Fruit fly (Drosophila melanogaster) whole organism, wandering third instar larva: ENCODE measurements around the gene Toll-9.

Experiments
- Abd-B ChIP-seq: fragments of >200 bp; optimal IDR thresholded peaks from 2 replicates; lab custom pipeline; 2017; ENCODE audit warnings: missing biosample characterization, missing genetic modification characterization
- CG32264 ChIP-seq: fragments of 200-800 bp; sonication (Bioruptor generic); optimal IDR thresholded peaks from 2 replicates; lab custom pipeline; 2016; ENCODE audit warnings: missing biosample characterization, missing genetic modification characterization
- CG9705 ChIP-seq: fragments of 200-800 bp; sonication (Bioruptor generic); optimal IDR thresholded peaks from 2 replicates; lab custom pipeline; 2018; ENCODE audit warnings: missing biosample characterization, mild to moderate bottlenecking, missing genetic modification characterization
- CrebA ChIP-seq: fragments of 200-800 bp; sonication (Bioruptor generic); optimal IDR thresholded peaks from 2 replicates; lab custom pipeline; 2016; ENCODE audit warnings: missing biosample characterization, mild to moderate bottlenecking, missing genetic modification characterization, borderline replicate concordance
- Dfd ChIP-seq: fragments of >200 bp; optimal IDR thresholded peaks from 2 replicates; lab custom pipeline; 2017; ENCODE audit warnings: missing biosample characterization, missing genetic modification characterization
- Dif ChIP-seq: fragments of 200-275, 200-300 bp; sonication (Bioruptor generic); optimal IDR thresholded peaks from 2 replicates; lab custom pipeline; 2018; ENCODE audit warnings: missing biosample characterization, missing genetic modification characterization; ENCODE audit not compliant: partially characterized antibody
- GATAd ChIP-seq: sonication (Bioruptor generic); optimal IDR thresholded peaks from 2 replicates; lab custom pipeline; 2016; ENCODE audit warnings: missing biosample characterization, missing genetic modification characterization
- HLH106 ChIP-seq: fragments of 200-800 bp; optimal IDR thresholded peaks from 3 replicates; lab custom pipeline; 2019; ENCODE audit warnings: missing biosample characterization, mild to moderate bottlenecking, missing genetic modification characterization, moderate library complexity
- Hnf4 ChIP-seq: fragments of 200-800 bp; sonication (Bioruptor generic); optimal IDR thresholded peaks from 2 replicates; lab custom pipeline; 2016; ENCODE audit warnings: missing biosample characterization, mild to moderate bottlenecking, missing genetic modification characterization
- Hr78 ChIP-seq: fragments of >200 bp; optimal IDR thresholded peaks from 2 replicates; lab custom pipeline; 2017; ENCODE audit warnings: missing biosample characterization, missing genetic modification characterization
- Hr83 ChIP-seq: fragments of 200-300 bp; sonication (Bioruptor generic); optimal IDR thresholded peaks from 2 replicates; lab custom pipeline; 2016; ENCODE audit warnings: missing biosample characterization, mild to moderate bottlenecking, missing genetic modification characterization, moderate library complexity; ENCODE audit not compliant: poor library complexity, severe bottlenecking
- Jra ChIP-seq: sonication (Bioruptor generic); optimal IDR thresholded peaks from 2 replicates; lab custom pipeline; 2016; ENCODE audit warnings: missing biosample characterization, missing genetic modification characterization
- Mio ChIP-seq: sonication (Bioruptor generic); optimal IDR thresholded peaks from 2 replicates; lab custom pipeline; 2016; ENCODE audit warnings: missing biosample characterization, missing genetic modification characterization
- Myc ChIP-seq: fragments of >200 bp; optimal IDR thresholded peaks from 2 replicates; lab custom pipeline; 2017
- N ChIP-seq: fragments of >200 bp; optimal IDR thresholded peaks from 2 replicates; lab custom pipeline; 2018; ENCODE audit warnings: missing biosample characterization, missing external identifiers, missing genetic modification characterization
- OdsH ChIP-seq: fragments of 200-800 bp; sonication (Bioruptor generic); optimal IDR thresholded peaks from 2 replicates; lab custom pipeline; 2016; ENCODE audit warnings: missing biosample characterization, mild to moderate bottlenecking, missing genetic modification characterization
- Rel ChIP-seq, 2 experiments: fragments of 200-800 bp; sonication (Bioruptor generic) in 1 of 2; optimal IDR thresholded peaks; 2 replicates in 1 of 2; 3 replicates in 1 of 2; lab custom pipeline; 2016 to 2019; ENCODE audit warnings: mild to moderate bottlenecking in 2 of 2, missing biosample characterization in 2 of 2, missing genetic modification characterization in 2 of 2, moderate library complexity in 1 of 2
- Sp1 ChIP-seq: fragments of 200-800 bp; sonication (Bioruptor generic); optimal IDR thresholded peaks from 3 replicates; lab custom pipeline; 2019; ENCODE audit warnings: missing biosample characterization, mild to moderate bottlenecking, missing genetic modification characterization, moderate library complexity
- Vsx2 ChIP-seq: fragments of 200-300, 225-300 bp; sonication (Bioruptor generic); optimal IDR thresholded peaks from 2 replicates; lab custom pipeline; 2018; ENCODE audit warnings: missing biosample characterization, missing genetic modification characterization; ENCODE audit not compliant: partially characterized antibody
- br ChIP-seq: fragments of 200-800 bp; sonication (Bioruptor generic); optimal IDR thresholded peaks from 2 replicates; lab custom pipeline; 2016; ENCODE audit warnings: missing biosample characterization, missing genetic modification characterization
- brk ChIP-seq: fragments of 200-800 bp; sonication (Bioruptor generic); optimal IDR thresholded peaks from 2 replicates; lab custom pipeline; 2016; ENCODE audit warnings: missing biosample characterization, mild to moderate bottlenecking, missing genetic modification characterization
- dl ChIP-seq, 2 experiments: fragments of 175-275, 200-275 bp in 1 of 2; fragments of 200-275 bp in 1 of 2; sonication (Bioruptor generic); optimal IDR thresholded peaks; lab custom pipeline; 2018; ENCODE audit warnings: mild to moderate bottlenecking in 2 of 2, missing biosample characterization in 2 of 2, missing genetic modification characterization in 2 of 2, moderate library complexity in 2 of 2; ENCODE audit not compliant: partially characterized antibody in 2 of 2, insufficient read depth in 1 of 2
- dmrt93B ChIP-seq: fragments of 200-800 bp; sonication (Bioruptor generic); optimal IDR thresholded peaks from 2 replicates; lab custom pipeline; 2018; ENCODE audit warnings: missing biosample characterization, mild to moderate bottlenecking, missing genetic modification characterization
- dsf ChIP-seq: sonication (Bioruptor generic); optimal IDR thresholded peaks from 2 replicates; lab custom pipeline; 2016; ENCODE audit warnings: missing biosample characterization, missing genetic modification characterization, borderline replicate concordance
- ey ChIP-seq: fragments of 200-800 bp; sonication (Bioruptor generic); optimal IDR thresholded peaks from 2 replicates; lab custom pipeline; 2016; ENCODE audit warnings: missing biosample characterization, missing genetic modification characterization
- foxo ChIP-seq, 2 experiments: fragments of 200-800 bp; sonication (Bioruptor generic); optimal IDR thresholded peaks; 2 replicates in 1 of 2; 3 replicates in 1 of 2; lab custom pipeline; 2016 to 2017; ENCODE audit warnings: missing biosample characterization in 2 of 2, missing genetic modification characterization in 2 of 2
- fru ChIP-seq: fragments of 200-800 bp; sonication (Bioruptor generic); optimal IDR thresholded peaks from 3 replicates; lab custom pipeline; 2016; ENCODE audit warnings: missing biosample characterization, mild to moderate bottlenecking, missing genetic modification characterization
- h ChIP-seq: fragments of 200-800 bp; sonication (Bioruptor generic); optimal IDR thresholded peaks from 3 replicates; lab custom pipeline; 2016; ENCODE audit warnings: missing biosample characterization, mild to moderate bottlenecking, missing genetic modification characterization
- jim ChIP-seq: fragments of 175-275, 200-325 bp; sonication (Bioruptor generic); optimal IDR thresholded peaks from 2 replicates; lab custom pipeline; 2016; ENCODE audit warnings: missing biosample characterization, mild to moderate bottlenecking, missing genetic modification characterization
- lola ChIP-seq: fragments of >200 bp; optimal IDR thresholded peaks from 2 replicates; lab custom pipeline; 2017; ENCODE audit warnings: missing biosample characterization, missing genetic modification characterization
- pan ChIP-seq: fragments of >200 bp; optimal IDR thresholded peaks from 2 replicates; lab custom pipeline; 2017
- psq ChIP-seq: fragments of 200-800 bp; sonication (Bioruptor generic); optimal IDR thresholded peaks from 3 replicates; lab custom pipeline; 2017; ENCODE audit warnings: missing biosample characterization, mild to moderate bottlenecking, missing genetic modification characterization, moderate library complexity
- rgr ChIP-seq: fragments of 200-800 bp; sonication (Bioruptor generic); optimal IDR thresholded peaks from 3 replicates; lab custom pipeline; 2016; ENCODE audit warnings: missing biosample characterization, mild to moderate bottlenecking, missing genetic modification characterization
- sage ChIP-seq: fragments of 200-800 bp; sonication (Bioruptor generic); optimal IDR thresholded peaks from 2 replicates; lab custom pipeline; 2016; ENCODE audit warnings: missing biosample characterization, mild to moderate bottlenecking, missing genetic modification characterization
- sv ChIP-seq: fragments of 200-800 bp; sonication (Bioruptor generic); optimal IDR thresholded peaks from 3 replicates; lab custom pipeline; 2016; ENCODE audit warnings: missing biosample characterization, missing genetic modification characterization
- tai ChIP-seq: sonication (Bioruptor generic); optimal IDR thresholded peaks from 2 replicates; lab custom pipeline; 2016; ENCODE audit warnings: missing biosample characterization, missing genetic modification characterization
- usp ChIP-seq: fragments of >200 bp; optimal IDR thresholded peaks from 2 replicates; lab custom pipeline; 2017; ENCODE audit warnings: missing biosample characterization, missing genetic modification characterization
- woc ChIP-seq: sonication (Bioruptor generic); optimal IDR thresholded peaks from 2 replicates; lab custom pipeline; 2016; ENCODE audit warnings: missing biosample characterization, mild to moderate bottlenecking, missing genetic modification characterization

Gene Toll-9

dm6 chr3L:20405337-20405887 is 38.9 kb upstream of the Toll-9 start:
- TF ChIP-seq sage (GFP tag; lab: Kevin White, UChicago) (no peak), woc (no peak), N (GFP tag; lab: Kevin White, UChicago) (no peak), psq (no peak), Sp1 (GFP tag; lab: Kevin White, UChicago) (no peak), Hnf4 (GFP tag; lab: Kevin White, UChicago) (no peak), tai (GFP tag; lab: Kevin White, UChicago) (no peak), dl (GFP tag; optimal IDR thresholded peaks at IDR 0.05; lab: Kevin White, UChicago; ENCODE audit: insufficient read depth in 1 of 2, partially characterized antibody in 2 of 2) (no peak), HLH106 (tag; lab: Kevin White, UChicago) (no peak), fru (GFP tag; lab: Kevin White, UChicago) (no peak), sv (no peak)

DNA sequence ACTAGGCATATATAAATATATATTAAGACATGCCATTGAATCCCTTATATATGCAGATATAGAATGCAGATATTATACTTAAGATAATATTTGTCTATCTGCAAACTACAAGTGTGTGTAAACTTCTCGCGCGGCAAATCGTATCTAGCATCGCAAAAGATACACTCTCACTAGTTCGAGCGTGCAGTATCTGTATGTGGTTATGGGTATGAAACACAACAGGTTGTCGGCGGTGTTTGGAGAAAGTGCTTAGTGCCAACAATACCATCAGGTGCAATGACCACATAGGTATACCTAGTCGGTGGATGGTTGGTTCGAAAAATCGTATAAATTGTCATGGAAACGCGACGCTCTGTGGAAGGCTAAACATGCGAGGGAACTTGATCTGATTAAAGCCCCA is 38.0 kb upstream of the Toll-9 start:
- TF ChIP-seq CG32264 (GFP tag; lab: Kevin White, UChicago) (no peak), CG9705 (GFP tag; lab: Kevin White, UChicago) (no peak), sv (no peak), Myc (no peak), Jra (no peak), usp (GFP tag; lab: Kevin White, UChicago) (no peak), dl (GFP tag; optimal IDR thresholded peaks at IDR 0.05; lab: Kevin White, UChicago; ENCODE audit: insufficient read depth in 1 of 2, partially characterized antibody in 2 of 2) (no peak), Rel (GFP tag; optimal IDR thresholded peaks at IDR 0.05; lab: Kevin White, UChicago) (no peak), Rel (tag; optimal IDR thresholded peaks at IDR 0.05; lab: Kevin White, UChicago) (no peak), dsf (GFP tag; lab: Kevin White, UChicago) (no peak), Vsx2 (GFP tag; lab: Kevin White, UChicago) (no peak), lola (GFP tag; lab: Kevin White, UChicago) (no peak), Sp1 (GFP tag; lab: Kevin White, UChicago) (no peak)

DNA sequence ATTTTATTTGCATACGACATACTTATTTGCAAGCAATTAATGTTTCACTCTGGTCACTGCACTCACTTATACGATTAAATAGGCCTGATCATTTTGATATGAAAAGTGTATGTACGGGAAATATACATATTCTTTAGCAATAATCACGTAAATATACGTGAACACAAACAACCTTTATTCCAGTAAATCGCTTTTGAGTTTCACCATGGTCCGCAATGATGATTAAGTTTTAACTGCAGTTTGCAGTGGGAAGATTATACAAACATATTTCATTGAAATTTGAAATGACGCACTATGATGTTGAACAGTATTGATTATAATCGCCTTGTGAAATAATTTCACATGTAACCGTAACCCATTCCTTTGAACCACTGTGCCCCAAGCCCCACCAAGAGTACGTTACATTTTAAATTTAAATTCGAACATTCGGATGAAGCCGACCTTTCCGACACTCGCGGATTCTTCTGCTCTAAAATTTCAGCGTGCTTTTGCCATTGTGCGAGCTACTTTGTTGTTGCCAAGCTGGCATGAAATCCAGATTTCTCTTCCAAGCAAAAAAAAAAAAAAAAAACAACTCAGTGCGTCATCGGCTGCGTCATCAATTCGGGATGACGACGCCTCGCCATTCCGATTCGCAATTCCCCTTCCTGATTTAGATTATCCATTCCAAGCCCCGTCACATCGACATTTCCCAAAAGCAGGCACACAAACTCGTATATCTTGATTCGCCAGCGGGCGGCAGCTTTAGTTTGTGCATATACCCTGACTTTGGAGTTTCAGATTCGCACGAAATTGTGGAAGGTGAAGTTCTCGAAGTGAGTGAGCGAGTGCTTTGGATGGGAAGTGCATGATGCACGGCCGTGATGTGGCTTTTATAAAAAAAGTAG is 37.2 kb upstream of the Toll-9 start:
- TF ChIP-seq GATAd (GFP tag; lab: Kevin White, UChicago) (no peak), tai (GFP tag; lab: Kevin White, UChicago) (no peak), brk (GFP tag; lab: Kevin White, UChicago) (no peak), br (GFP tag; lab: Kevin White, UChicago) (no peak), psq (peak; percentile 59), Jra (peak; percentile 60), fru (GFP tag; lab: Kevin White, UChicago) (peak; percentile 55), Vsx2 (GFP tag; lab: Kevin White, UChicago) (peak; percentile 57), OdsH (GFP tag; lab: Kevin White, UChicago) (peak; percentile 2), lola (GFP tag; lab: Kevin White, UChicago) (no peak), CG9705 (GFP tag; lab: Kevin White, UChicago) (peak; percentile 54), Rel (GFP tag; optimal IDR thresholded peaks at IDR 0.05; lab: Kevin White, UChicago) (no peak), Rel (tag; optimal IDR thresholded peaks at IDR 0.05; lab: Kevin White, UChicago) (peak; percentile 16), h (GFP tag; lab: Kevin White, UChicago) (peak; percentile 50), dl (GFP tag; optimal IDR thresholded peaks at IDR 0.05; lab: Kevin White, UChicago; ENCODE audit: insufficient read depth in 1 of 2, partially characterized antibody in 2 of 2) (no peak), jim (GFP tag; lab: Kevin White, UChicago) (no peak), dsf (GFP tag; lab: Kevin White, UChicago) (no peak), dmrt93B (GFP tag; lab: Kevin White, UChicago) (peak; percentile 69), N (GFP tag; lab: Kevin White, UChicago) (no peak), Hr83 (GFP tag; lab: Kevin White, UChicago) (peak; percentile 9), Hnf4 (GFP tag; lab: Kevin White, UChicago) (no peak), woc (peak; percentile 52), HLH106 (tag; lab: Kevin White, UChicago) (peak; percentile 70), ey (peak; percentile 12), Mio (GFP tag; lab: Kevin White, UChicago) (no peak), Myc (no peak), rgr (GFP tag; lab: Kevin White, UChicago) (peak; percentile 20), foxo (GFP tag; optimal IDR thresholded peaks at IDR 0.05; lab: Kevin White, UChicago) (peak in 1 of 2 experiments; percentile 39), Hr78 (GFP tag; lab: Kevin White, UChicago) (no peak), Dfd (GFP tag; lab: Kevin White, UChicago) (no peak), pan (lab: Kevin White, UChicago) (no peak), sage (GFP tag; lab: Kevin White, UChicago) (no peak), sv (no peak), usp (GFP tag; lab: Kevin White, UChicago) (no peak), Sp1 (GFP tag; lab: Kevin White, UChicago) (peak; percentile 70), Abd-B (GFP tag; lab: Kevin White, UChicago) (no peak), Dif (peak; percentile 27), CrebA (GFP tag; lab: Kevin White, UChicago) (peak; percentile 35), CG32264 (GFP tag; lab: Kevin White, UChicago) (no peak)
